Fruit fly (Drosophila melanogaster) whole organism, prepupa: ENCODE data around the gene Lrpprc2.

Experiments
- CG11294 ChIP-seq: fragments of 200-800 bp; sonication (Bioruptor generic); IDR thresholded peaks from 2 replicates; pipeline ENCODE4 v1.3.6; 2022; ENCODE audit warnings: missing biosample characterization, missing genetic modification characterization
- CG11762 ChIP-seq: fragments of 200-800 bp; sonication (Bioruptor generic); optimal IDR thresholded peaks from 3 replicates; lab custom pipeline; 2016; ENCODE audit warnings: missing biosample characterization, missing genetic modification characterization; ENCODE audit not compliant: insufficient read depth
- CG16779 ChIP-seq: fragments of 200-800 bp; sonication (Bioruptor generic); optimal IDR thresholded peaks from 3 replicates; lab custom pipeline; 2017; ENCODE audit warnings: missing biosample characterization, mild to moderate bottlenecking, missing genetic modification characterization
- CG3032 ChIP-seq: fragments of 200-800 bp; optimal IDR thresholded peaks from 2 replicates; lab custom pipeline; 2019; ENCODE audit warnings: missing biosample characterization, mild to moderate bottlenecking, missing genetic modification characterization, moderate library complexity
- CG34406 ChIP-seq: fragments of 200-800 bp; sonication (Bioruptor generic); optimal IDR thresholded peaks from 3 replicates; lab custom pipeline; 2016; ENCODE audit warnings: missing biosample characterization, missing genetic modification characterization
- CG6163 ChIP-seq: fragments of 200-800 bp; sonication (Bioruptor generic); IDR thresholded peaks from 3 replicates; pipeline ENCODE4 v1.3.6; 2022; ENCODE audit warnings: missing biosample characterization, missing genetic modification characterization
- CG8632 ChIP-seq: fragments of 200-800 bp; sonication (Bioruptor generic); optimal IDR thresholded peaks from 3 replicates; lab custom pipeline; 2016; ENCODE audit warnings: missing biosample characterization, missing genetic modification characterization
- Lpt ChIP-seq: fragments of 200-800 bp; sonication (Bioruptor generic); optimal IDR thresholded peaks from 3 replicates; lab custom pipeline; 2016; ENCODE audit warnings: missing biosample characterization, missing genetic modification characterization
- OdsH ChIP-seq: fragments of 200-800 bp; sonication (Bioruptor generic); optimal IDR thresholded peaks from 3 replicates; lab custom pipeline; 2016; ENCODE audit warnings: missing biosample characterization, missing genetic modification characterization
- dsx ChIP-seq: fragments of 200-800 bp; optimal IDR thresholded peaks from 3 replicates; lab custom pipeline; 2019; ENCODE audit warnings: missing biosample characterization, mild to moderate bottlenecking, missing genetic modification characterization, moderate library complexity; ENCODE audit not compliant: poor library complexity, severe bottlenecking
- eg ChIP-seq: fragments of 200-800 bp; sonication (Bioruptor generic); IDR thresholded peaks from 3 replicates; pipeline ENCODE4 v1.3.6; 2022; ENCODE audit warnings: missing biosample characterization, missing genetic modification characterization
- esn ChIP-seq: fragments of 200-800 bp; sonication (Bioruptor generic); optimal IDR thresholded peaks from 2 replicates; lab custom pipeline; 2016; ENCODE audit warnings: missing biosample characterization, mild to moderate bottlenecking, missing genetic modification characterization, moderate library complexity
- fd59A ChIP-seq: fragments of 200-800 bp; sonication (Bioruptor generic); optimal IDR thresholded peaks from 2 replicates; lab custom pipeline; 2017; ENCODE audit warnings: missing biosample characterization, mild to moderate bottlenecking, missing genetic modification characterization, missing genetic modification reagents
- pdm3 ChIP-seq: fragments of 200-800 bp; sonication (Bioruptor generic); optimal IDR thresholded peaks from 3 replicates; lab custom pipeline; 2016; ENCODE audit warnings: missing biosample characterization, missing genetic modification characterization

- TF ChIP-seq CG11294 (GFP tag; lab: Robert Waterston, UW) (no peak), CG6163 (GFP tag; lab: Robert Waterston, UW) (no peak), CG34406 (GFP tag; lab: Kevin White, UChicago) (no peak), esn (GFP tag; lab: Kevin White, UChicago) (no peak), pdm3 (GFP tag; lab: Kevin White, UChicago) (no peak), CG8632 (GFP tag; lab: Kevin White, UChicago) (no peak), CG16779 (tag; lab: Kevin White, UChicago) (no peak), dsx (no peak), CG11762 (GFP tag; lab: Kevin White, UChicago) (no peak), eg (GFP tag; lab: Robert Waterston, UW) (no peak), OdsH (no peak), Lpt (GFP tag; lab: Kevin White, UChicago) (no peak), fd59A (GFP tag; lab: Kevin White, UChicago) (no peak), CG3032 (tag; lab: Kevin White, UChicago) (no peak)
Measured at dm6 chrX:1480426-1480825, 20.0 kb upstream of the Lrpprc2 start.
